Worm (Caenorhabditis elegans) whole organism, late embryonic: ENCODE measurements around the gene unc-112.

Experiments
- dve-1 ChIP-seq: sonication (generic microtip); optimal IDR thresholded peaks from 2 replicates; lab custom pipeline; 2017; ENCODE audit warnings: antibody characterized with exemption, mild to moderate bottlenecking, missing genetic modification characterization, missing compliant biosample characterization
- nfya-1 ChIP-seq: sonication (generic microtip); optimal IDR thresholded peaks from 2 replicates; lab custom pipeline; 2017; ENCODE audit warnings: missing genetic modification characterization, mild to moderate bottlenecking, missing compliant biosample characterization, antibody characterized with exemption, moderate library complexity
- zip-5 ChIP-seq: sonication (generic microtip); optimal IDR thresholded peaks from 2 replicates; lab custom pipeline; 2016; ENCODE audit warnings: missing genetic modification characterization, missing compliant biosample characterization

DNA sequence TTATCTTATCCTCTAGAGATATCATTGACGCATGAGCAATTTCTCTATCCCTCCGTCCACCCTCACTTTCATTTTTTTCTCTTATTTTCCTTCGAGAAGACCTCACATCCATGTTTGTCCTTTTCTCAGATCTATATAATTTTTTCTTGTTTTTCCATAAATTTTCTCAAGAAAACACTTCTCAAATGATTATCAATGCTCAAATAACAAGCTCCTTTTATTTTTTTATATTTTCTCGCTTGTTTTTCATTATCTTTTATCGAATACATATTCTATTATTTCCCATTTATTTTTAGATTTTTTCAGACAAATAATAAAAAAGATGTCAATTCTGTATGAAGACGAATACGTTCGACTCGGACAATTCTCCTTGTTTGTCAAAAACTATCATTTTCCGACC lies 26.6 kb upstream of the unc-112 start, which contains the start of gene R08A2.7:
- TF ChIP-seq zip-5 (tag; lab: Kevin White, UChicago) (no peak), nfya-1 (tag; lab: Kevin White, UChicago) (no peak), dve-1 (tag; lab: Kevin White, UChicago) (no peak)
